Worm (Caenorhabditis elegans) whole organism, early embryonic: Measurements from ENCODE around the gene smgl-2.

ENCODE experiments used
- F13C5.2 ChIP-seq: sonication (generic microtip); optimal IDR thresholded peaks from 2 replicates; lab custom pipeline; 2017; ENCODE audit warnings: mild to moderate bottlenecking, missing genetic modification characterization, inconsistent platforms, missing compliant biosample characterization
- aly-1 ChIP-seq: sonication (generic microtip); optimal IDR thresholded peaks from 2 replicates; lab custom pipeline; 2016; ENCODE audit warnings: missing genetic modification characterization, missing compliant biosample characterization
- ama-1 ChIP-seq: fragments of 150-350 bp; optimal IDR thresholded peaks from 2 replicates; lab custom pipeline; 2014
- ceh-36 ChIP-seq: sonication (generic microtip); optimal IDR thresholded peaks from 2 replicates; lab custom pipeline; 2016; ENCODE audit warnings: missing genetic modification characterization, inconsistent platforms, missing compliant biosample characterization
- ets-7 ChIP-seq: sonication (generic microtip); optimal IDR thresholded peaks from 2 replicates; lab custom pipeline; 2016; ENCODE audit warnings: missing genotype, missing genetic modification characterization, missing compliant biosample characterization
- flt-1 ChIP-seq: fragments of 200-800 bp; sonication (Bioruptor generic); IDR thresholded peaks from 2 replicates; pipeline ENCODE4 v1.3.6; 2022; ENCODE audit warnings: missing genetic modification characterization, missing compliant biosample characterization
- hnd-1 ChIP-seq: sonication (generic microtip); optimal IDR thresholded peaks from 2 replicates; lab custom pipeline; 2016; ENCODE audit warnings: missing genetic modification characterization, missing compliant biosample characterization
- tbx-11 ChIP-seq: fragments of 200-800 bp; sonication (Bioruptor generic); IDR thresholded peaks from 2 replicates; pipeline ENCODE4 v1.3.6; 2022; ENCODE audit warnings: missing genetic modification characterization, missing compliant biosample characterization
- tbx-37 ChIP-seq: fragments of 200-800 bp; sonication (Bioruptor generic); conservative IDR thresholded peaks from 2 replicates; pipeline ENCODE4 v1.3.6; 2022; ENCODE audit warnings: missing genetic modification reagents, missing genetic modification characterization, missing compliant biosample characterization

The smgl-2 gene

DNA sequence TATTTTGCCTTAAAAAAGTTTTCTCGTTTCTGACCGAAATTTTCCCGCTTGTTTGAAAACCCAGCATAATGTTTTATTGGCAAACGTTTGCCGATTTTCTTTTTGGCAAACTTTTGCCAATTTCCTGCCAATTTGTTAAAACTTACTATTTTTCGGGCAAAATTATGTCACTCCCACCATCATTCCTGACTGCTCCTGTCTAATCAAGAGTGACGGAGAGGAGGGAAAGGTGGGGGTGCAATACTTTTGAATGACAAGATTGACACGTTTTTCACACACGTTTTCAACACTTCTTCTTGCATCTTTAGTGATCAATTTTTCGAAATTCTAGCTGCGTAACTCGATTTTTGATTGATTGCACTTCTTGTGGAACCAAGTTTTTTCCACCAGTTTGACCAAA is 55.6 kb downstream of the smgl-2 start:
- no peak for TF ChIP-seq ets-7 (tag; lab: Kevin White, UChicago)
- no peak for TF ChIP-seq tbx-11
- TF ChIP-seq ceh-36 (tag; lab: Kevin White, UChicago), result no peak
- TF ChIP-seq hnd-1 (tag; lab: Kevin White, UChicago), result no peak
- no peak for TF ChIP-seq tbx-37 (GFP tag; lab: Robert Waterston, UW)
- TF ChIP-seq ama-1 (lab: Kevin White, UChicago), result no peak
- TF ChIP-seq flt-1, result no peak

DNA sequence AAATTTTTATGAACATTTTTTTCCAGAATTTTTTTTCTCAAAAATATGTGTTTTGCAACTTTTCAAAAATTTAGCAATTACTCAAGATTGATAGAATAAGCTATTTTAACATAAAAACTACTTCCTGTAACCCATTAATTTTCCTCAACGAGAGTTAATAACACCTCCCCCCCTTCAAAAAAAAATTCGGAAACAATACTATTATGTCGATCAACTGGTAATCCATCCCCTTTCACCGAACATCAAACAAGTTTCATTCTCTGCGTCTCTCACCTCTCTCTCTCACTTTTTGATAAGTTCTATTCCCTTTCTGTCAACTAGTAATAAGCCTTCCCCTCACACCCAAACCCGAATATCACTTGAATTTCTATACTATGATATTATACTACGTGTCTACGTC is 57.9 kb downstream of the smgl-2 start, which contains the start of gene glct-6:
Gene glct-6 (plus strand): TSS at position 301 of the 400 bp plus-strand sequence.
- no peak for TF ChIP-seq hnd-1 (tag; lab: Kevin White, UChicago)
- TF ChIP-seq F13C5.2 (tag; lab: Kevin White, UChicago), result no peak
- TF ChIP-seq aly-1 (tag; lab: Kevin White, UChicago), result no peak
- TF ChIP-seq tbx-11, result no peak
